In the genomic region with DNA sequence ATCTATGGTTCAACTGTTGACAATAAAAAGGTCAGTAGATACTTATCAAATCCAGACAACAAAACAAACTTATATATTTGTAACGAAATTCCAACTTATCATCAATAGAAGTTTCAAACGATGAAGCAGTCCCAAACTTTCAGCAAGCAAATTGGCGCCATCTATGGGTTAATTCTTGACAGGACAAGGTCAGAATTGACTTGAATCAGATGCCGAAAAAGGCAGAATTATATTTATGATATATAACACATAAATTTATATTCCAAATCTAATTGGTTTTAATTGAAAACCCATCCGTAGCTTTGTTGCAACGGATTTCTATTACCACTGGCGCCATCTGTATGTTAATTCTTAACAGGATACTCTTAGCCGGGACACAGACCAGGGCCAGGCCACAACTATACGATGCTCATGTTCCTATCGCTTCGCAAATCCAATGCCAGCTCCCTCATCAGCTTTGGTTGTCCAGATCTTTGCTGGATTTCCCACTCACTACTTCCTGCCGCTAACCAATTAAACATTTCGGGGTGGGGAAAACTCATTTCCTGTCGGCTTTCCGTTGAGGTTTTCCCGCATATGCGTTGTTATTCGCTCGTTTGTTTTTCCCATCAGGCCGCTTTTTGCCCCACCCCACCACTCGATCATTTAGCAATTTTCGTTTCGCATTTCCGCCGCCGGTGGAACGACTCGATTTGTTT, we compare ENCODE assay signal across 4 fruit fly cellular contexts.
A peak's percentile ranks its signal among the peaks of the same experiment; 100 is the strongest.
TF ChIP-seq lines count a peak whose summit lies in the region.

No protein-coding gene starts in this region.

- TF ChIP-seq CTCF in S2 (optimal IDR thresholded peaks at IDR 0.05; lab: Kevin White, UChicago) = peak; percentile 88 to 89
- peak; percentile 93 for TF ChIP-seq CTCF in whole organism, embryonic (GFP tag; optimal IDR thresholded peaks at IDR 0.05; lab: Kevin White, UChicago)

TF ChIP-seq in whole organism, embryonic, 481 proteins besides CTCF, POLR2A, EP300 and RAD21 (continues in another document):
- peak; percentile 68 for TF ChIP-seq Ets65A (GFP tag; lab: Kevin White, UChicago)
- no peak for TF ChIP-seq CG2202 (tag; optimal IDR thresholded peaks at IDR 0.05; lab: Kevin White, UChicago)
- TF ChIP-seq Xbp1 (GFP tag; optimal IDR thresholded peaks at IDR 0.05; lab: Kevin White, UChicago) = no peak
- TF ChIP-seq CG10267 (tag; optimal IDR thresholded peaks at IDR 0.05; lab: Kevin White, UChicago) = peak; percentile 21
- TF ChIP-seq gfzf (GFP tag; optimal IDR thresholded peaks at IDR 0.05; lab: Kevin White, UChicago) = peak; percentile 24
- TF ChIP-seq insv (GFP tag; optimal IDR thresholded peaks at IDR 0.05; lab: Kevin White, UChicago) = peak in 1 of 2 experiments; percentile 74
- 0 out of 3 replicates have a peak, but pooled peaks have one; percentile 42 for TF ChIP-seq ci (GFP tag; IDR thresholded peaks at IDR 0.05; lab: Robert Waterston, UW)
- TF ChIP-seq CG17361 (GFP tag; IDR thresholded peaks at IDR 0.05; lab: Robert Waterston, UW) = peak; percentile 43; the same call in 2 of the 3 replicates
- TF ChIP-seq pita (GFP tag; optimal IDR thresholded peaks at IDR 0.05; lab: Kevin White, UChicago) = peak; percentile 63
- TF ChIP-seq stc (GFP tag; IDR thresholded peaks at IDR 0.05; lab: Robert Waterston, UW) = no peak
- TF ChIP-seq nmo (GFP tag; optimal IDR thresholded peaks at IDR 0.05; lab: Kevin White, UChicago) = peak; percentile 33
- no peak for TF ChIP-seq ara (GFP tag; IDR thresholded peaks at IDR 0.05; lab: Robert Waterston, UW)
- no peak for TF ChIP-seq NK7.1 (GFP tag; optimal IDR thresholded peaks at IDR 0.05; lab: Kevin White, UChicago)
- TF ChIP-seq Sin3A (optimal IDR thresholded peaks at IDR 0.05; lab: Kevin White, UChicago) = no peak
- TF ChIP-seq CG6272 (GFP tag; IDR thresholded peaks at IDR 0.05; lab: Robert Waterston, UW) = no peak
- peak; percentile 40 for TF ChIP-seq CG8478 (optimal IDR thresholded peaks at IDR 0.05; lab: Kevin White, UChicago)
- no peak for TF ChIP-seq CG33213 (GFP tag; optimal IDR thresholded peaks at IDR 0.05; lab: Kevin White, UChicago)
- no peak for TF ChIP-seq CG6791 (GFP tag; IDR thresholded peaks at IDR 0.05; lab: Robert Waterston, UW; ENCODE audit: partially characterized antibody)
- TF ChIP-seq CG5180 (GFP tag; optimal IDR thresholded peaks at IDR 0.05; lab: Kevin White, UChicago) = no peak
- TF ChIP-seq CG10979 (tag; optimal IDR thresholded peaks at IDR 0.05; lab: Kevin White, UChicago) = peak; percentile 45
- TF ChIP-seq Med (GFP tag; lab: Kevin White, UChicago) = peak; percentile 63
- peak; percentile 72 for TF ChIP-seq Ets97D (GFP tag; optimal IDR thresholded peaks at IDR 0.05; lab: Kevin White, UChicago)
- TF ChIP-seq hkb (optimal IDR thresholded peaks at IDR 0.05; lab: Kevin White, UChicago) = peak; percentile 65
- TF ChIP-seq hkb (GFP tag; IDR thresholded peaks at IDR 0.05; lab: Robert Waterston, UW) = no peak
- peak; percentile 18 for TF ChIP-seq CG14710 (tag; optimal IDR thresholded peaks at IDR 0.05; lab: Kevin White, UChicago)
- no peak for TF ChIP-seq D19A (tag; optimal IDR thresholded peaks at IDR 0.05; lab: Kevin White, UChicago)
- TF ChIP-seq CG11560 (tag; IDR thresholded peaks at IDR 0.05; lab: Robert Waterston, UW) = no peak
- no peak for TF ChIP-seq tin (GFP tag; optimal IDR thresholded peaks at IDR 0.05; lab: Kevin White, UChicago)

TF ChIP-seq in whole organism, prepupa, 60 proteins besides CTCF, POLR2A, EP300 and RAD21:
- TF ChIP-seq Eip78C (GFP tag; lab: Kevin White, UChicago) (peak; percentile 27), CG8319 (GFP tag; optimal IDR thresholded peaks at IDR 0.05; lab: Kevin White, UChicago) (no peak)

TF ChIP-seq in whole organism, pupa, 21 proteins besides CTCF, POLR2A, EP300 and RAD21:
- TF ChIP-seq CG10348 (GFP tag; IDR thresholded peaks at IDR 0.05; lab: Robert Waterston, UW) (no peak), CG4496 (GFP tag; IDR thresholded peaks at IDR 0.05; lab: Robert Waterston, UW) (0 out of 3 replicates have a peak, but pooled peaks have one; percentile 14)
TF ChIP-seq in whole organism, pupa: peak in this region for 1.
